Worm (Caenorhabditis elegans) whole organism, young adult: ENCODE measurements around the gene cec-6.

Experiments
- F33H1.4 ChIP-seq: fragments of 200-800 bp; sonication (Bioruptor generic); IDR thresholded peaks from 2 replicates; pipeline ENCODE4 v1.3.6; 2022; ENCODE audit warnings: missing genetic modification reagents, missing genetic modification characterization, missing compliant biosample characterization
- F39B2.1 ChIP-seq: fragments of 200-800 bp; sonication (Bioruptor generic); IDR thresholded peaks from 2 replicates; pipeline ENCODE4 v1.3.6; 2022; ENCODE audit warnings: missing genetic modification reagents, missing genetic modification characterization, missing compliant biosample characterization
- K12H6.12 ChIP-seq: fragments of 200-800 bp; sonication (Bioruptor generic); optimal IDR thresholded peaks from 2 replicates; lab custom pipeline; 2018; ENCODE audit warnings: mild to moderate bottlenecking, missing genetic modification characterization, missing compliant biosample characterization
- T26A5.8 ChIP-seq: sonication (generic microtip); optimal IDR thresholded peaks from 2 replicates; lab custom pipeline; 2016; ENCODE audit warnings: missing genetic modification characterization, missing compliant biosample characterization
- Y53F4B.3 ChIP-seq: fragments of 200-800 bp; sonication (Bioruptor generic); IDR thresholded peaks from 2 replicates; pipeline ENCODE4 v1.3.6; 2022; ENCODE audit warnings: missing genetic modification reagents, missing genetic modification characterization, missing compliant biosample characterization
- Y67H2A.10 ChIP-seq: fragments of 200-800 bp; sonication (Bioruptor generic); conservative IDR thresholded peaks from 2 replicates; pipeline ENCODE4 v1.3.6; 2022; ENCODE audit warnings: missing genetic modification reagents, missing genetic modification characterization, missing compliant biosample characterization
- Y95B8A.8 ChIP-seq: fragments of 200-800 bp; sonication (Bioruptor generic); IDR thresholded peaks from 2 replicates; pipeline ENCODE4 v1.3.6; 2022; ENCODE audit warnings: missing genetic modification reagents, missing genetic modification characterization, missing compliant biosample characterization
- ZK185.1 ChIP-seq: sonication (generic microtip); optimal IDR thresholded peaks from 2 replicates; lab custom pipeline; 2016; ENCODE audit warnings: mild to moderate bottlenecking, missing genetic modification characterization, missing compliant biosample characterization; ENCODE audit not compliant: poor library complexity, severe bottlenecking
- akir-1 ChIP-seq: fragments of 200-800 bp; sonication (Bioruptor generic); optimal IDR thresholded peaks from 2 replicates; lab custom pipeline; 2018; ENCODE audit warnings: mild to moderate bottlenecking, missing genetic modification characterization, moderate library complexity, missing compliant biosample characterization
- atf-7 ChIP-seq: sonication (generic microtip); optimal IDR thresholded peaks from 2 replicates; lab custom pipeline; 2017; ENCODE audit warnings: mild to moderate bottlenecking, missing genetic modification characterization, missing compliant biosample characterization
- attf-6 ChIP-seq: fragments of 200-800 bp; sonication (Bioruptor generic); IDR thresholded peaks from 2 replicates; pipeline ENCODE4 v1.3.6; 2022; ENCODE audit warnings: missing genetic modification reagents, missing genetic modification characterization, missing compliant biosample characterization
- bed-2 ChIP-seq: fragments of 200-800 bp; sonication (Bioruptor generic); IDR thresholded peaks from 2 replicates; pipeline ENCODE4 v1.3.6; 2022; ENCODE audit warnings: missing genetic modification reagents, missing genetic modification characterization, missing compliant biosample characterization
- ceh-100 ChIP-seq: fragments of 200-800 bp; sonication (Bioruptor generic); IDR thresholded peaks from 2 replicates; pipeline ENCODE4 v1.3.6; 2022; ENCODE audit warnings: missing genetic modification reagents, missing genetic modification characterization, missing compliant biosample characterization
- ceh-27 ChIP-seq: fragments of 200-800 bp; sonication (Bioruptor generic); optimal IDR thresholded peaks from 2 replicates; lab custom pipeline; 2018; ENCODE audit warnings: mild to moderate bottlenecking, missing genetic modification characterization, moderate library complexity, missing compliant biosample characterization
- ceh-40 ChIP-seq: fragments of 200-800 bp; sonication (Bioruptor generic); IDR thresholded peaks from 2 replicates; pipeline ENCODE4 v1.3.6; 2022; ENCODE audit warnings: missing genetic modification characterization, missing compliant biosample characterization
- dpff-1 ChIP-seq: sonication (generic microtip); optimal IDR thresholded peaks from 2 replicates; lab custom pipeline; 2017; ENCODE audit warnings: mild to moderate bottlenecking, missing genetic modification characterization, missing compliant biosample characterization
- dpl-1 ChIP-seq: fragments of 150-350 bp; optimal IDR thresholded peaks from 2 replicates; lab custom pipeline; 2014; ENCODE audit warnings: missing biosample characterization, missing genetic modification reagents, missing genetic modification characterization
- ets-4 ChIP-seq: fragments of 200-800 bp; sonication (Bioruptor generic); optimal IDR thresholded peaks from 2 replicates; lab custom pipeline; 2018; ENCODE audit warnings: mild to moderate bottlenecking, missing genetic modification characterization, missing compliant biosample characterization
- hmg-1.2 ChIP-seq: fragments of 200-800 bp; sonication (Bioruptor generic); IDR thresholded peaks from 2 replicates; pipeline ENCODE4 v1.3.6; 2022; ENCODE audit warnings: missing genetic modification reagents, missing genetic modification characterization, missing compliant biosample characterization
- hmg-20 ChIP-seq: fragments of 200-800 bp; sonication (Bioruptor generic); IDR thresholded peaks from 2 replicates; pipeline ENCODE4 v1.3.6; 2022; ENCODE audit warnings: missing genetic modification reagents, missing genetic modification characterization, missing compliant biosample characterization
- hrde-1 ChIP-seq: sonication (generic microtip); optimal IDR thresholded peaks from 2 replicates; lab custom pipeline; 2016; ENCODE audit warnings: missing genetic modification characterization, mild to moderate bottlenecking, missing compliant biosample characterization, moderate library complexity, missing genotype, missing genetic modification reagents, borderline replicate concordance
- let-526 ChIP-seq: fragments of 200-800 bp; sonication (Bioruptor generic); IDR thresholded peaks from 2 replicates; pipeline ENCODE4 v1.3.6; 2022; ENCODE audit warnings: missing genetic modification reagents, missing genetic modification characterization, missing compliant biosample characterization
- lin-26 ChIP-seq: fragments of 200-800 bp; sonication (Bioruptor generic); IDR thresholded peaks from 2 replicates; pipeline ENCODE4 v1.3.6; 2022; ENCODE audit warnings: missing genetic modification reagents, missing genetic modification characterization, missing compliant biosample characterization
- lin-35 ChIP-seq, 3 experiments: fragments of 150-350 bp in 2 of 3; sonication (generic microtip) in 1 of 3; optimal IDR thresholded peaks; 2 replicates each; lab custom pipeline; 2014 to 2018; ENCODE audit warnings: missing biosample characterization in 3 of 3, missing genetic modification characterization in 3 of 3, missing genetic modification reagents in 3 of 3
- lin-40 ChIP-seq: sonication (generic microtip); optimal IDR thresholded peaks from 2 replicates; lab custom pipeline; 2016; ENCODE audit warnings: missing genetic modification characterization, mild to moderate bottlenecking, missing compliant biosample characterization, missing genotype, missing genetic modification reagents
- lir-1 ChIP-seq: fragments of 200-800 bp; sonication (Bioruptor generic); conservative IDR thresholded peaks from 2 replicates; pipeline ENCODE4 v1.3.6; 2022; ENCODE audit warnings: missing genetic modification reagents, missing genetic modification characterization, missing compliant biosample characterization
- lsl-1 ChIP-seq: fragments of 200-800 bp; sonication (Bioruptor generic); optimal IDR thresholded peaks from 2 replicates; lab custom pipeline; 2018; ENCODE audit warnings: mild to moderate bottlenecking, missing genetic modification characterization, moderate library complexity, missing compliant biosample characterization
- madf-10 ChIP-seq: sonication (generic microtip); optimal IDR thresholded peaks from 2 replicates; lab custom pipeline; 2016; ENCODE audit warnings: mild to moderate bottlenecking, missing genetic modification characterization, missing compliant biosample characterization
- madf-6 ChIP-seq: fragments of 200-800 bp; sonication (Bioruptor generic); IDR thresholded peaks from 2 replicates; pipeline ENCODE4 v1.3.6; 2022; ENCODE audit warnings: missing genetic modification reagents, missing genetic modification characterization, missing compliant biosample characterization
- mcd-1 ChIP-seq: fragments of 200-800 bp; sonication (Bioruptor generic); IDR thresholded peaks from 2 replicates; pipeline ENCODE4 v1.3.6; 2022; ENCODE audit warnings: missing genetic modification reagents, missing genetic modification characterization, missing compliant biosample characterization
- mxl-1 ChIP-seq: sonication (generic microtip); optimal IDR thresholded peaks from 2 replicates; lab custom pipeline; 2016; ENCODE audit warnings: missing genetic modification characterization, missing compliant biosample characterization
- nhr-80 ChIP-seq: sonication (generic microtip); optimal IDR thresholded peaks from 2 replicates; lab custom pipeline; 2016; ENCODE audit warnings: missing genetic modification characterization, missing compliant biosample characterization
- nhr-90 ChIP-seq: sonication (generic microtip); optimal IDR thresholded peaks from 2 replicates; lab custom pipeline; 2016; ENCODE audit warnings: missing genotype, mild to moderate bottlenecking, missing genetic modification characterization, missing compliant biosample characterization
- pbrm-1 ChIP-seq: fragments of 200-800 bp; sonication (Bioruptor generic); IDR thresholded peaks from 2 replicates; pipeline ENCODE4 v1.3.6; 2022; ENCODE audit warnings: missing genetic modification reagents, missing genetic modification characterization, missing compliant biosample characterization
- rec-8 ChIP-seq, 2 experiments: sonication (generic microtip); optimal IDR thresholded peaks; 2 replicates each; lab custom pipeline; 2016; ENCODE audit warnings: mild to moderate bottlenecking in 2 of 2, missing genetic modification characterization in 2 of 2, missing genetic modification reagents in 2 of 2, missing genotype in 2 of 2, missing biosample characterization in 1 of 2, missing compliant biosample characterization in 1 of 2, moderate library complexity in 1 of 2
- rpc-1 ChIP-seq, 2 experiments: fragments of 150-350 bp in 1 of 2; sonication (generic microtip) in 1 of 2; optimal IDR thresholded peaks; 2 replicates each; lab custom pipeline; 2014 to 2018; ENCODE audit warnings: missing biosample characterization in 1 of 2, missing genetic modification characterization in 1 of 2, missing genetic modification reagents in 1 of 2, missing genotype in 1 of 2
- snpc-1.3 ChIP-seq: sonication (generic microtip); optimal IDR thresholded peaks from 2 replicates; lab custom pipeline; 2017; ENCODE audit warnings: missing genetic modification characterization, mild to moderate bottlenecking, missing compliant biosample characterization, antibody characterized with exemption, moderate library complexity, missing genotype, missing genetic modification reagents; ENCODE audit not compliant: insufficient read depth
- somi-1 ChIP-seq: fragments of 200-800 bp; sonication (Bioruptor generic); optimal IDR thresholded peaks from 2 replicates; lab custom pipeline; 2018; ENCODE audit warnings: mild to moderate bottlenecking, missing genetic modification characterization, missing compliant biosample characterization
- tbp1 ChIP-seq: fragments of 200-800 bp; sonication (Bioruptor generic); optimal IDR thresholded peaks from 2 replicates; lab custom pipeline; 2018; ENCODE audit warnings: mild to moderate bottlenecking, missing genetic modification characterization, missing compliant biosample characterization
- unc-130 ChIP-seq: sonication (generic microtip); optimal IDR thresholded peaks from 2 replicates; lab custom pipeline; 2016; ENCODE audit warnings: missing genetic modification reagents, missing genetic modification characterization, missing compliant biosample characterization
- unc-62 ChIP-seq: fragments of 150-350 bp; optimal IDR thresholded peaks from 2 replicates; lab custom pipeline; 2014; ENCODE audit warnings: missing biosample characterization, missing genetic modification reagents, missing genetic modification characterization
- xnd-1 ChIP-seq: sonication (generic microtip); optimal IDR thresholded peaks from 2 replicates; lab custom pipeline; 2016; ENCODE audit warnings: missing genotype, missing genetic modification reagents, missing genetic modification characterization, missing compliant biosample characterization
- ztf-22 ChIP-seq: fragments of 200-800 bp; sonication (Bioruptor generic); optimal IDR thresholded peaks from 2 replicates; lab custom pipeline; 2018; ENCODE audit warnings: mild to moderate bottlenecking, missing genetic modification characterization, moderate library complexity, missing compliant biosample characterization
- ztf-3 ChIP-seq: fragments of 200-800 bp; sonication (Bioruptor generic); optimal IDR thresholded peaks from 2 replicates; lab custom pipeline; 2018; ENCODE audit warnings: mild to moderate bottlenecking, missing genetic modification characterization, missing compliant biosample characterization
- ztf-6 ChIP-seq: fragments of 200-800 bp; sonication (Bioruptor generic); IDR thresholded peaks from 2 replicates; pipeline ENCODE4 v1.3.6; 2022; ENCODE audit warnings: missing genetic modification reagents, missing genetic modification characterization, missing compliant biosample characterization

The cec-6 gene

DNA sequence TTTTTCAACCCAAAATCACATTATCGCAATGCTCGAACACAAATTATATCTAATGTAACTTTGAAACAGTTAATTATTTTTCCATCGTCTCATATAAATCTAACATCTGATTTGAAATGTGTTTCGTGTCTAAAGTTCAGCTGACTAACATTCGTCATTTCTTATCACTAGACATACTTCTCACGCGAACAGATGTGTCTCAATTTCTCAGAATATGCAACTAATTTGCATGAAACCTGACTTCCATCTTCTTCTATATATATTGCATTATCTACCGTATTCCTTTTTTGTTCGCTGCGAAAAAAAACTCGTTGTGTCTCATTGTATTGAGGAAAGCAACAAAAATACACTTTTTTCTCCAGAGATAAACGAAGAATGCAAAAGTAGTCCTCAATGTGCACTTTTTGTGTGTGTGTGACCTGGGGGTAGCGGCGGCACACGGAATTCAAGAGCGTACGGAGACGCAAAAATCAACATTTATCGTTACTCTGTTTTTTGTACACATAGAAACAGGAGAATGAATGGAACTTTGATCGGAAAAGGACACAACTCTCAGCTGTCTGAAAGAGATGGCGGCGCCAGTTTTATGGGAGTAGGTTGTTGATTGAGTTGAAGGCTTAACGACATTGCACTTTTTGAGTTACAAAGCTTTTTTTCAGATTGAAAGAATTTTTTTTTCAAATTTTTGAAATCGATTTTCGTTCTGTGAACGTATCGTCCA, 36.1 kb downstream of the cec-6 start:
- no peak for TF ChIP-seq Y53F4B.3 (GFP tag; lab: Robert Waterston, UW)
- TF ChIP-seq somi-1 (GFP tag; lab: Kevin White, UChicago), result no peak
- no peak for TF ChIP-seq dpl-1 (GFP tag; lab: Kevin White, UChicago)
- no peak for TF ChIP-seq mxl-1 (tag; lab: Kevin White, UChicago)
- TF ChIP-seq rpc-1 (optimal IDR thresholded peaks at IDR 0.05; lab: Kevin White, UChicago), result no peak
- no peak for TF ChIP-seq rpc-1 (tag; optimal IDR thresholded peaks at IDR 0.05; lab: Kevin White, UChicago)
- no peak for TF ChIP-seq lsl-1 (GFP tag; lab: Kevin White, UChicago)

- no peak for TF ChIP-seq attf-6 (GFP tag; lab: Robert Waterston, UW)
- TF ChIP-seq T26A5.8, result no peak
- no peak for TF ChIP-seq madf-10 (tag; lab: Kevin White, UChicago)
- TF ChIP-seq let-526 (GFP tag; lab: Robert Waterston, UW), result no peak
- TF ChIP-seq akir-1 (GFP tag; lab: Kevin White, UChicago), result no peak
- no peak for TF ChIP-seq unc-62 (GFP tag; lab: Kevin White, UChicago)
- TF ChIP-seq ets-4, result no peak
- TF ChIP-seq mcd-1 (GFP tag; lab: Robert Waterston, UW), result no peak
- TF ChIP-seq snpc-1.3 (tag; lab: Kevin White, UChicago), result no peak
- no peak for TF ChIP-seq ceh-40 (GFP tag; lab: Robert Waterston, UW)
- TF ChIP-seq lin-35 (GFP tag; optimal IDR thresholded peaks at IDR 0.05; lab: Kevin White, UChicago), result no peak
- TF ChIP-seq lin-40 (tag; lab: Kevin White, UChicago), result peak; percentile 17
- TF ChIP-seq F39B2.1, result no peak
- TF ChIP-seq ceh-27 (GFP tag; lab: Kevin White, UChicago), result peak; percentile 58
- TF ChIP-seq ZK185.1 (tag; lab: Kevin White, UChicago), result peak; percentile 20
- no peak for TF ChIP-seq unc-130 (GFP tag; lab: Kevin White, UChicago)
- TF ChIP-seq tbp1 (GFP tag; lab: Kevin White, UChicago), result peak; percentile 27
- no peak for TF ChIP-seq atf-7 (tag; lab: Kevin White, UChicago)
- TF ChIP-seq xnd-1 (tag; lab: Kevin White, UChicago), result no peak
- TF ChIP-seq ztf-22 (GFP tag; lab: Kevin White, UChicago), result no peak
- TF ChIP-seq dpff-1 (tag; lab: Kevin White, UChicago), result no peak
- no peak for TF ChIP-seq madf-6 (GFP tag; lab: Robert Waterston, UW)
- TF ChIP-seq F33H1.4 (GFP tag; lab: Robert Waterston, UW), result no peak
- no peak for TF ChIP-seq bed-2 (GFP tag; lab: Robert Waterston, UW)
- TF ChIP-seq lsl-1 (GFP tag; lab: Kevin White, UChicago), result no peak
- TF ChIP-seq nhr-90, result no peak
- peak; percentile 65; the same call in 1 of the 2 replicates for TF ChIP-seq hmg-1.2
- no peak for TF ChIP-seq somi-1 (GFP tag; lab: Kevin White, UChicago)
- no peak for TF ChIP-seq ceh-100 (GFP tag; lab: Robert Waterston, UW)
- peak; percentile 69 for TF ChIP-seq K12H6.12
- no peak for TF ChIP-seq hrde-1 (tag; lab: Kevin White, UChicago)
- TF ChIP-seq pbrm-1 (GFP tag; lab: Robert Waterston, UW), result no peak
- TF ChIP-seq ztf-6 (GFP tag; lab: Robert Waterston, UW), result no peak
- TF ChIP-seq lir-1 (GFP tag; lab: Robert Waterston, UW), result no peak
- no peak for TF ChIP-seq lin-26 (GFP tag; lab: Robert Waterston, UW)
- peak; percentile 57 for TF ChIP-seq nhr-80 (tag; lab: Kevin White, UChicago)
- no peak for TF ChIP-seq Y67H2A.10 (GFP tag; lab: Robert Waterston, UW)
- TF ChIP-seq Y95B8A.8 (GFP tag; lab: Robert Waterston, UW), result no peak
- TF ChIP-seq rec-8 (tag; optimal IDR thresholded peaks at IDR 0.05; lab: Kevin White, UChicago), result no peak
- TF ChIP-seq ztf-3 (GFP tag; lab: Kevin White, UChicago), result no peak
- TF ChIP-seq hmg-20, result no peak
- TF ChIP-seq, all 124 proteins: peak for 7
These were observed 37.6 kb downstream of the cec-6 start for ce11 chrIV:5582267-5582666.
